Worm (Caenorhabditis elegans): ENCODE results near the gene aat-4.
"Not testable (repeated sequence)": the region's sequence is repeated elsewhere in the genome, so short reads cannot be mapped to it uniquely, and the experiment has no call there.

The aat-4 gene

DNA sequence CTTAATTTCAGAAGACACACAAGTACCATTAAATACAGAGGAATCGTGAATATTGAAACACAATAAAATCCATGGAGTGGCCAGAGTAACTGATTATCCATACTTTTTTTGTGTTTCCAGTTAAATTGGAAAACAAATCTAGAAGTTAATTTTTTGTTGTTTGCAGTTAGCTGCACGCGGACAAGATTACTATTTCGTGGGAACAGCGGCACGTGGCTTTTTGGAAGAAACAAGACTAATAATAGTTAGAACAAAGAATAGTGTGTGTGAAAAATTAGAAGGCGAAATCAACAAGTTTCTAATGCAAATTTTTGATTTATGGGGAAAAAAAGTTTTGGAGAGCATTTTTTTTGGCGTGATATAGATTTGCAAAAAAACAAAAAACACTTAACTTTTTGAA is 9.0 kb downstream of the aat-4 start, which contains the start of gene srv-29:
Gene srv-29, minus strand, starts transcription at position 101 of the 400 bp plus-strand sequence.
- TF ChIP-seq grh-1 (GFP tag; IDR thresholded peaks at IDR 0.05) (no peak), lin-15B (tag; optimal IDR thresholded peaks at IDR 0.05) (no peak), nhr-12 (tag; optimal IDR thresholded peaks at IDR 0.05) (no peak), fkh-8 (tag; optimal IDR thresholded peaks at IDR 0.05) (no peak), elt-3 (tag; optimal IDR thresholded peaks at IDR 0.05) (no peak)

DNA sequence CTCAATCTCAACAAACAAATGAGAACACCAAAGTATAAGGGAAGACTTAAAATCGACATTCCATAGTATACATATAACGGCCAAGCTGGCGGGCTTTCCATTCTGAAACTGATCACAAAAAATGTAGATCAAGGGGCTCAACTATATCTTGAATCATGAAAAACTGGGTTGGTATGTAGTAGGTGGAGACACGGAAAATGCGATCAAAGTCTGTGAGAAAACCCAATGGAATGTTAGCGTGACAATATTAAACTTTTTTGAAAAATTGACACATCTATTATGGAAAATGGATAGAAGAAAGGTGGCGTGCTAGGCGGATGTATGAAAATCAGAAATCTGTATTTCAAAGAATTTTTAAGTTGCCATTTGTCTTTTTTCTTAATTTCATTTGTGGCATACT is 12.3 kb downstream of the aat-4 start, which contains the start of gene srv-28:
Gene srv-28, minus strand, starts transcription at position 101 of the 400 bp plus-strand sequence.
- TF ChIP-seq C16A3.4 (tag; optimal IDR thresholded peaks at IDR 0.05) (no peak), ceh-63 (GFP tag; optimal IDR thresholded peaks at IDR 0.05) (no peak), nhr-90 (tag; optimal IDR thresholded peaks at IDR 0.05; ENCODE audit: poor library complexity) (no peak), fos-1 (tag; optimal IDR thresholded peaks at IDR 0.05) (no peak), egl-13 (tag; optimal IDR thresholded peaks at IDR 0.05) (no peak), dsc-1 (tag; optimal IDR thresholded peaks at IDR 0.05) (no peak), efl-1 (optimal IDR thresholded peaks at IDR 0.05) (no peak), efl-1 (GFP tag; optimal IDR thresholded peaks at IDR 0.05 in 1 of 2) (peak in 1 of 2 experiments; percentile 2), pqm-1 (tag; optimal IDR thresholded peaks at IDR 0.05) (no peak)

DNA sequence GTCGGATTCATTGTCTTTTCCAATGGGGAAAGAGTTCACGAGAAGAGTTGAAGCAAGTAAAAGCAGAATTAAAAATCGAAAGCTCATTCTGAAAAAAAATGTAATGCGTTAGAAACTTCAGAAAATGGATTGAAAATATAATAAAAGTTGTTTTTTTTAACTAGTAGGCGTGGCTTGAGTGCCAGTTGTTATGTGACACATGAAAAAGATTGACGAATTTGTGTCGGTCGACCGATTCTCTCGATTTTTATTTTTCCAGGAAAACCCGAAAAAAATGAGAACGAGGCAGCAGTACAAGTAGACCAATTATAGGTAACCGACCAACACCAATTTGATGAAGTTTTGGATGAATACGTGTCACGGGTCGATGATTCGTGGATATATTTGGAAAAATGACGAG is 15.8 kb downstream of the aat-4 start, which contains the start of gene nlp-16:
Gene nlp-16, minus strand, starts transcription at position 101 of the 400 bp plus-strand sequence.
- TF ChIP-seq aly-2 (tag; optimal IDR thresholded peaks at IDR 0.05): no peak
- no peak for TF ChIP-seq ceh-90 (tag; optimal IDR thresholded peaks at IDR 0.05)
- no peak for TF ChIP-seq egl-13 (tag; optimal IDR thresholded peaks at IDR 0.05)
- TF ChIP-seq ama-1 (optimal IDR thresholded peaks at IDR 0.05): no peak
- TF ChIP-seq snu-23 (GFP tag; optimal IDR thresholded peaks at IDR 0.05): no peak
- no peak for TF ChIP-seq C34B4.2 (tag; optimal IDR thresholded peaks at IDR 0.05)
- TF ChIP-seq zag-1 (tag; optimal IDR thresholded peaks at IDR 0.05): no peak
- no peak for TF ChIP-seq fkh-4 (tag; optimal IDR thresholded peaks at IDR 0.05; ENCODE audit: borderline replicate concordance)
- TF ChIP-seq zip-4 (GFP tag; optimal IDR thresholded peaks at IDR 0.05): no peak
- TF ChIP-seq nhr-11 (tag; optimal IDR thresholded peaks at IDR 0.05): no peak
- no peak for TF ChIP-seq nhr-19 (GFP tag; conservative IDR thresholded peaks at IDR 0.05)
- TF ChIP-seq nhr-28 (tag; optimal IDR thresholded peaks at IDR 0.05): no peak
- TF ChIP-seq jun-1 (tag; optimal IDR thresholded peaks at IDR 0.05): no peak
- TF ChIP-seq unc-130 (tag; optimal IDR thresholded peaks at IDR 0.05): no peak

DNA sequence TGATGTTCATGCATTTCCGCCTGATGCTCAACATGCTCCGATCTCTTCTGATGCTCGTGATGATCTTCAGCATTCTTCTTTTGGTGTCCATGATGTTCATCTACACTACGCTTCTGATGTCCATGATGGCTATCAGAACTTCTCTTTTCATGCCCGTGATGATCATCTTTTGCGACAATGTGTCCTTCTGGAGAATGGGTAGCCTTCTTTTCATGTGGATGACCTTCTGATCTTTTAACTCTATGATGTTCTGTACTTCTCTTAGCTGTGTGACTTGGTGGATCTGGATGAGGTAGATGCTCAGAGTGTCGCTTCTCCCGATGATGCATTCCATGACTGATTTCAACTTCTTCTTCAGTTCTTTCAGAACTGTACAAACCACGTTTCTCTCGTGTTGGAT is 16.6 kb downstream of the aat-4 start:
- TF ChIP-seq lin-15B (tag; optimal IDR thresholded peaks at IDR 0.05): no peak
- TF ChIP-seq tlp-1 (tag; optimal IDR thresholded peaks at IDR 0.05): no peak

DNA sequence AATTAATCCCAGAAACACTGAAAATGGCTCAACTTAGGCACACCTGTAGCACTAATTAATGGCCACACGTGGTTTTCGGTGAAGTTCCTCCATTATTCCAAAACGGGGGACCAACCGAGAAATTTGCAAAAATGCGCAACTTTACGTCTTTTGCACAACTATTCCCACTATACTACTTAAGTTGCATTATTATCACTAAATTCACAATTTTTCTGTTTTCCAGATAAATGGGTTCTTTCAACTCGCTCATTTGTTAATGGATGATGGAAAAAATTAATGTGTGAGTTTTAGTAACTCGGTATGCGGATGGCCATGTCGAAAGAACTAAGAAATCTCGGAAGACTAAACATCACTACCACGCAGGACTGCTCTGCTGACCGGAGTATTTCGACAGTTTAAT is 20.9 kb downstream of the aat-4 start, which contains the start of gene T13A10.64:
Gene T13A10.64, plus strand, starts transcription at position 301 of the 400 bp plus-strand sequence.
- no peak for TF ChIP-seq C16A3.4 (tag; optimal IDR thresholded peaks at IDR 0.05)
- TF ChIP-seq xbp-1 (tag; optimal IDR thresholded peaks at IDR 0.05): no peak
- no peak for TF ChIP-seq ceh-88 (GFP tag; IDR thresholded peaks at IDR 0.05)
- no peak for TF ChIP-seq blmp-1 (tag; optimal IDR thresholded peaks at IDR 0.05)
- TF ChIP-seq mab-9 (GFP tag; IDR thresholded peaks at IDR 0.05): no peak
- no peak for TF ChIP-seq lin-35 (GFP tag; optimal IDR thresholded peaks at IDR 0.05)
- TF ChIP-seq ces-1 (GFP tag; optimal IDR thresholded peaks at IDR 0.05): no peak
- TF ChIP-seq isw-1 (GFP tag; IDR thresholded peaks at IDR 0.05): no peak

DNA sequence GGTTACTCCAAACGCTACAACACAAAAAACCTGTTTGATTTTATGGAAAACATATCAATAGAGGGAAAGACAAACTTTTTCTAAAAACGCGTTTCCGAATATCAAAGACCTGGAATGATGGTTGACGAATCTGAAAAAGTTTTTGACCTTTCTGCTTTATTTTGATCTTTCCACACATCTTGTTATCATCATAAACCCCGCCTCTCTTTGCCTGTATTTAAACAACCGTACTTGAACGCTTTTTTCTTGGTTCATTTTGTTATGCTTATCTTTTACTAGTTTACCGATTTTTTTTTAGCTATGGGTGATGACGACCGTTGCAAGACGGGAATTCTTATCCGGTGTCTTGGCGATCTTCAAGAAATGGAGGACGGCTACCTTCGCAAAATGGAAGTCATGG is 22.5 kb downstream of the aat-4 start, which contains the start of gene T13A10.2:
Gene T13A10.2, plus strand, starts transcription at position 301 of the 400 bp plus-strand sequence.
- not testable (repeated sequence) for TF ChIP-seq dpl-1 (GFP tag; optimal IDR thresholded peaks at IDR 0.05); nhr-19 (GFP tag; conservative IDR thresholded peaks at IDR 0.05); swsn-7 (tag; optimal IDR thresholded peaks at IDR 0.05)

Data from whole organism, L1 larva.